Fruit fly (Drosophila melanogaster): ENCODE results near the gene CG12498.

CG12498 gene

DNA sequence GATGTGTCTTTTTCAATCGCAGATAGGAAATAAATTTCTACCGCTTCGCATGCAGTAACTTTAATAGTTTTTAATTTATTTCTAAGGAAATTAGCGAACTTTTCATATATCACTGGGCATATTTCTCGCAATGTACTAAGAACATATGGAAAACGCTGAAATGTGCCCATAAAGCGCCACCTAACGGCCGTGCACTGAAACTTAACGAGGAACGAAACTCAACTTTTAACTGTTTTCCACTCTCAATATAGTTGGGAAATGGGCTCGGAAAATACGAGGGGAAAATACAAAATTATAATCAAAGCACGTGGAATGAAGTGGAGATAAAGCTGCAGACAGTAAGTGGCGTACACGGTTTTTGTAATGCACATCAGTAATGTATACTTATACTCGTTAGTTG, 5.9 kb upstream of the CG12498 start:
- TF ChIP-seq CG12768 (GFP tag; optimal IDR thresholded peaks at IDR 0.05), result no peak
- no peak for TF ChIP-seq CG1620 (GFP tag; optimal IDR thresholded peaks at IDR 0.05)
- no peak for TF ChIP-seq Crg-1 (GFP tag; optimal IDR thresholded peaks at IDR 0.05)
- no peak for TF ChIP-seq bab1 (GFP tag; optimal IDR thresholded peaks at IDR 0.05)
- no peak for TF ChIP-seq CG5204 (GFP tag; optimal IDR thresholded peaks at IDR 0.05)
- TF ChIP-seq CG7101 (tag; optimal IDR thresholded peaks at IDR 0.05), result no peak
- TF ChIP-seq Mnt (GFP tag; optimal IDR thresholded peaks at IDR 0.05), result no peak
- no peak for TF ChIP-seq kay (GFP tag; ENCODE audit: borderline replicate concordance)
- TF ChIP-seq cnc (optimal IDR thresholded peaks at IDR 0.05), result no peak
- no peak for TF ChIP-seq pad (GFP tag; optimal IDR thresholded peaks at IDR 0.05)
- no peak for TF ChIP-seq ovo (GFP tag; optimal IDR thresholded peaks at IDR 0.05)

DNA sequence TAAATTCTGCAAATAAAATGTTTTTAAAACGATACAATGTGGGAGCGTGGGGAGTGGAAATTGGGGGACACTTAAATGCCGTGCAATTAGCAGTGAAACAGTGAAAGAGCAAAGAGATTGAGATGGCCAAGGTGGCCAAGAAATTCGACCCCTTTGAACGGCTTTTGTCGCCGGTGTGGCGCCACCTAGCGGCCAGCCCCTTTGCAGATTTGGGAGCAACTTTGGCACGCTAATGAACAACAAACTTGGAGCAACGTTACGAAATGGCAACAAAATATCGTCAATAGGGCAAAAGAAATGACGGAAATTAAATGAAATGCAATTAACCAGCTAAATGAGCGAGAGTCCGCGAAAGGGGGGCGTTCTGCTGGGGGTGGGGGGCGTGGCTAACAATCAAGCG, 1.4 kb downstream of the CG12498 start:
- no peak for TF ChIP-seq Mnt (GFP tag; optimal IDR thresholded peaks at IDR 0.05)
- TF ChIP-seq CG1620 (GFP tag; optimal IDR thresholded peaks at IDR 0.05), result no peak
- no peak for TF ChIP-seq Clk (GFP tag; optimal IDR thresholded peaks at IDR 0.05)

DNA sequence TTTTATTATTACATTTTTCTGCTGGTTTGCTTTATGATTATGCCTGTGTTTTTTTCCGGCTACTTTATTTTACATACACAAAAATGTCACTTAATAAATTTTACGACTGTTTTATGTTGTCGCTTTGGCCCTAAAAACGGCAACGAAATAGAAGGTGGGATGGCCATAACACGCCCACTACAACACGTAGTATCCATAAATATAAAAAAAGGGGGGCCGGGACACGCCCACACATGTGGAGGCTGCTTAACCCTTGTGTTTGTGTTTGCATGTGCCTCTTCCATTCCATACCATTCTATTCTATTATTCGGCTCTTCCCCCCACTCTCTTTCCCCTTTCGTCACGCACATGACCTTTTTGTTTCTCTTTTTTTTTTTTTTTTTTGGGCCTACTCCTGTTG, 2.0 kb downstream of the CG12498 start:
- TF ChIP-seq Mnt (GFP tag; optimal IDR thresholded peaks at IDR 0.05), result no peak
- TF ChIP-seq Hr96 (GFP tag; optimal IDR thresholded peaks at IDR 0.05), result no peak
- no peak for TF ChIP-seq ovo (GFP tag; optimal IDR thresholded peaks at IDR 0.05)
- TF ChIP-seq CG14711 (tag; optimal IDR thresholded peaks at IDR 0.05), result no peak
- no peak for TF ChIP-seq CG5204 (GFP tag; optimal IDR thresholded peaks at IDR 0.05)
- TF ChIP-seq CG1620 (GFP tag; optimal IDR thresholded peaks at IDR 0.05), result no peak
- no peak for TF ChIP-seq bab1 (GFP tag; optimal IDR thresholded peaks at IDR 0.05)
- TF ChIP-seq CG7101 (tag; optimal IDR thresholded peaks at IDR 0.05), result no peak
- TF ChIP-seq CG12768 (GFP tag; optimal IDR thresholded peaks at IDR 0.05), result no peak
- no peak for TF ChIP-seq cnc (optimal IDR thresholded peaks at IDR 0.05)
- TF ChIP-seq Clk (GFP tag; optimal IDR thresholded peaks at IDR 0.05), result no peak
- no peak for TF ChIP-seq Crg-1 (GFP tag; optimal IDR thresholded peaks at IDR 0.05)

DNA sequence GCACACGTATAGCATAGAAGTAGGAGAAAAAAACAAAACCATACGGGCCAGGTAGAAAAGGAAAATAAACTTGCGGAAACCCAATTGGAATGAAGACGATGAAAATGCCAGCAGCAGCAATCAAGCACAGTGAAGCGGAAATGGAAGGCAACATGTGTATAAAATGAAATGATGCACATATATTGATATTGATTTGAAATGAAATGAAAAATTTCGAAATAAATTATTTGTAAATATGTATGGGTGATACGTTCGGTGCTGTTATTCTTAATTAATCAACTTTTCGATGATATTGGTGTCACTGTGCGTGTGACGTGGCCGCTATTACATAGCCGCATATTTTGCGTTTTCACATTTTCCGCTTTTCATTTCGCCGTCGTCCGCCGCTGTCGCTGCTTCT, 3.4 kb downstream of the CG12498 start:
- TF ChIP-seq CG1620 (GFP tag; optimal IDR thresholded peaks at IDR 0.05) (no peak), ovo (GFP tag; optimal IDR thresholded peaks at IDR 0.05) (no peak), CG11617 (GFP tag; optimal IDR thresholded peaks at IDR 0.05) (no peak), Clk (GFP tag; optimal IDR thresholded peaks at IDR 0.05) (no peak), CG33017 (tag; optimal IDR thresholded peaks at IDR 0.05) (no peak), CG12768 (GFP tag; optimal IDR thresholded peaks at IDR 0.05) (no peak), Hr96 (GFP tag; optimal IDR thresholded peaks at IDR 0.05) (no peak), Mnt (GFP tag; optimal IDR thresholded peaks at IDR 0.05) (no peak), toe (GFP tag; optimal IDR thresholded peaks at IDR 0.05) (no peak), CG5204 (GFP tag; optimal IDR thresholded peaks at IDR 0.05) (no peak), cic (GFP tag; optimal IDR thresholded peaks at IDR 0.05) (no peak), CG7101 (tag; optimal IDR thresholded peaks at IDR 0.05) (no peak)

DNA sequence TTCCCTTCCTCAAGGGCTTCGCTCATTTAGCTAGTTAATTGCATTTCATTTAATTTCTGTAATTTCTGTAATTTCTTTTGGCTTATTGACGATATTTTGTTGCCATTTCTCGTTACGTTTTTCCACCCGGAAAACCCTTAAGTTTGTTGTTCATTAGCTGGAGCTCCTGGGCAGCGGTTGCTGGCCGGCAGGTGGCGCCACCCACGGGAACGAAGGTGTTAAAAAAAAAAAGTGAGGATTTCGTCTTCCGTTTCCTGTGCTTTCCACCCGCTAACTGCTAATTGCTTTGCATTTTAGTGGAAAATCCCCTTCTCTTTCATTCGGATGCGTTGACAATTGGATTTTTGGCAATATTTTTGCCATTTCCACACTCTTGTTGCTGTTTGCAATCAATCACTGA, 4.7 kb downstream of the CG12498 start:
- TF ChIP-seq ovo (GFP tag; optimal IDR thresholded peaks at IDR 0.05) (no peak), tj (GFP tag; optimal IDR thresholded peaks at IDR 0.05) (no peak), CG14711 (tag; optimal IDR thresholded peaks at IDR 0.05) (no peak), CG1620 (GFP tag; optimal IDR thresholded peaks at IDR 0.05) (no peak), Hr96 (GFP tag; optimal IDR thresholded peaks at IDR 0.05) (no peak), Crg-1 (GFP tag; optimal IDR thresholded peaks at IDR 0.05) (no peak), CG5204 (GFP tag; optimal IDR thresholded peaks at IDR 0.05) (no peak), toe (GFP tag; optimal IDR thresholded peaks at IDR 0.05) (no peak), CG7045 (GFP tag; optimal IDR thresholded peaks at IDR 0.05) (no peak), cnc (optimal IDR thresholded peaks at IDR 0.05) (no peak), Clk (GFP tag; optimal IDR thresholded peaks at IDR 0.05) (no peak), cic (GFP tag; optimal IDR thresholded peaks at IDR 0.05) (no peak), bab1 (GFP tag; optimal IDR thresholded peaks at IDR 0.05) (no peak), CG33017 (tag; optimal IDR thresholded peaks at IDR 0.05) (no peak), kay (GFP tag; ENCODE audit: borderline replicate concordance) (no peak), CG7101 (tag; optimal IDR thresholded peaks at IDR 0.05) (no peak), pad (GFP tag; optimal IDR thresholded peaks at IDR 0.05) (no peak)

Measured in whole organism, adult.